Worm (Caenorhabditis elegans): ENCODE measurements around the gene hsp-17.
A peak's percentile ranks its signal among the peaks of the same experiment; 100 is the strongest.

The hsp-17 gene

DNA sequence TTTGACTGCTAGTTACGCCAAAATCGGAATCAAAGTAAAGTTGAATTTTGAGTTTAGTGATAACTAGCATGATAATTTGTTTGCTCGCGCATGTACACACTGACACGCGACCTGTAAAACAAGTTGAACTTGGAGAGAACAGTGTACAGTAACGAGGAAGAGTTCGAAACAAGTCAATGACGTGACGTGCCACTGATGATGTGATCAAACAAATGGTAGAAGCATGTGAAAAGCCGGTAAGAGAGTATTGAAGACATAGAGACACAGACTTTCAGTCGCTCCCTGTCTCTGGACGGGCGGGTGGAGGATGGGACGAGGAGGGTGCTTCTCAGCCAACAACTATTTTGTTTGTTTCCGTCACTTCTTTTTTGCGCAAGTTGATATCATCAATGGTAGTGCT is 17.4 kb upstream of the hsp-17 start:
- no peak for TF ChIP-seq nhr-11 (tag; optimal IDR thresholded peaks at IDR 0.05)
- TF ChIP-seq tbx-2 (tag; optimal IDR thresholded peaks at IDR 0.05): no peak
- peak; percentile 62 for TF ChIP-seq elt-2 (tag; optimal IDR thresholded peaks at IDR 0.05)
- TF ChIP-seq nhr-25 (tag; optimal IDR thresholded peaks at IDR 0.05): peak; percentile 42
- peak; percentile 35 for TF ChIP-seq pha-4 (tag; optimal IDR thresholded peaks at IDR 0.05)
- peak; percentile 32 for TF ChIP-seq hmg-11 (tag; optimal IDR thresholded peaks at IDR 0.05)
- peak; percentile 11 for TF ChIP-seq jun-1 (tag; optimal IDR thresholded peaks at IDR 0.05)
- TF ChIP-seq pqm-1 (tag; optimal IDR thresholded peaks at IDR 0.05): peak; percentile 54

DNA sequence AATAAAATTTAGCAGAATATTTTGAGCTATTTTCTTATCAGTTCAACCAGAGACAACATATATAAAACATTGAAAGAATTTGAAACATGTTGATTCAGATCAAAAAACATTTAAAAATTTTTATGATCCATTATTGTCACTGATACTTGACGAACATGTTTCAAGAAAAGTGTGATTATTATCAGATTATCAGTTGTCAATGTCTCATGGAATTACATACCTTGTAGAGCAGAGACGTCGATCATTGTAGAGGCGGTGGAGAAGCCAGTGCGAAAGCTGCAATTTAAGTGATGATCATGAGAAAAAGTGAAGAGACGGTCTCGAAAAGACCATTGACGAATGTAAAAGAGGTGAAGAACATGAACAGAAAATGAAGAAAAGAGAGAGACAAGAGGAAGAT is 16.7 kb upstream of the hsp-17 start, which contains the start of gene F52E1.9:
Gene F52E1.9 (minus strand): TSS at position 278 of the 400 bp plus-strand sequence.
- TF ChIP-seq pha-4 (tag; optimal IDR thresholded peaks at IDR 0.05) (no peak), ceh-82 (tag; optimal IDR thresholded peaks at IDR 0.05) (no peak), sea-2 (GFP tag; optimal IDR thresholded peaks at IDR 0.05) (no peak), ceh-16 (tag; optimal IDR thresholded peaks at IDR 0.05) (no peak), pqm-1 (tag; optimal IDR thresholded peaks at IDR 0.05) (peak; percentile 44), fkh-2 (tag; optimal IDR thresholded peaks at IDR 0.05) (no peak), nhr-43 (tag; optimal IDR thresholded peaks at IDR 0.05; ENCODE audit: poor library complexity, severe bottlenecking) (no peak), ztf-11 (tag; optimal IDR thresholded peaks at IDR 0.05) (no peak), eor-1 (tag; optimal IDR thresholded peaks at IDR 0.05) (no peak), elt-2 (tag; optimal IDR thresholded peaks at IDR 0.05) (peak; percentile 93), nhr-28 (tag; optimal IDR thresholded peaks at IDR 0.05) (no peak)

DNA sequence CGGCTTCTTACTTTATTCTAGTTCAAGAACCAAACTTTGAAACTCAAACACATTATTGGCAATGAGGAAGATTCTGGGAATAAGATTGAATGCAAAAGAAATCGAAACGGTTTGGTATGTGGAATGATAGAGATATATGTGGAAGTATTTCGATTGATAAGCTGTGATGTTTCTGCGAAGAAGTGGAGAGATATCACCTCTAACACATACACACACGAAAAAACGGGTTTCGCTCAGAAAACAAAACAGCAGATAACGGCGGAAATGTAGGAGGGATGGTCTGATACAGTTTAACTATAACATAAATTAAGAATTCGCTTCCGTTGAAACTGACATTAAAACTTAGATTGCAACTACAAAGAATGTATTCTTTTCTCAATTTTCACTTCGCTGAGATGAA is 15.5 kb upstream of the hsp-17 start:
- TF ChIP-seq lin-15B (tag; optimal IDR thresholded peaks at IDR 0.05) (no peak), elt-3 (tag; optimal IDR thresholded peaks at IDR 0.05) (peak in 1 of 3 experiments; percentile 69)

DNA sequence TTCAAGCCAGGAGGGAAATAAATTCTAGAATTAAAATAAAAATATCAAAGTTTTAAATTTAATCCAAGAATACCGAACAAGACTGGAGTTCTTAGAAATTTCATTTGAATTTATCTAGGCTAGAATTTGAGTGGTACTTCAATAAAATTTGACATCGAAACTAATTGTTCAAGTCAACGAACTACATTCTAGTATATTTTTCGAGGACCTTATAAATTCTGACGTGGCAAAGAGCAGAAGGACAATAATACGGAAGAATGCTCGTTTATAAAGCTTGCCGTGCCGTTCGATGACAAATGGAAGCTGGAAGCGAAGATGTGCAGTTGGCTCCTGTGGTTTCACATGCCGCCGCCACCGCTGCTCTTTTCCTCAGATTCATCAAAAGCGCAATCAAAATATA is 15.1 kb upstream of the hsp-17 start:
- TF ChIP-seq ceh-16 (tag; optimal IDR thresholded peaks at IDR 0.05) (no peak), sea-2 (GFP tag; optimal IDR thresholded peaks at IDR 0.05) (no peak), nhr-23 (tag; optimal IDR thresholded peaks at IDR 0.05) (no peak), pha-4 (tag; optimal IDR thresholded peaks at IDR 0.05) (no peak), R02D3.7 (tag; optimal IDR thresholded peaks at IDR 0.05) (no peak), ceh-82 (tag; optimal IDR thresholded peaks at IDR 0.05) (no peak), ama-1 (optimal IDR thresholded peaks at IDR 0.05) (no peak), daf-12 (tag; optimal IDR thresholded peaks at IDR 0.05) (no peak), fos-1 (tag; optimal IDR thresholded peaks at IDR 0.05) (no peak), elt-1 (tag; optimal IDR thresholded peaks at IDR 0.05) (no peak), nhr-28 (tag; optimal IDR thresholded peaks at IDR 0.05) (no peak), mdl-1 (tag; optimal IDR thresholded peaks at IDR 0.05) (no peak), snpc-4 (tag; optimal IDR thresholded peaks at IDR 0.05) (no peak), tbx-2 (tag; optimal IDR thresholded peaks at IDR 0.05) (no peak), nhr-237 (tag; optimal IDR thresholded peaks at IDR 0.05) (no peak), fkh-10 (GFP tag; optimal IDR thresholded peaks at IDR 0.05) (no peak)

DNA sequence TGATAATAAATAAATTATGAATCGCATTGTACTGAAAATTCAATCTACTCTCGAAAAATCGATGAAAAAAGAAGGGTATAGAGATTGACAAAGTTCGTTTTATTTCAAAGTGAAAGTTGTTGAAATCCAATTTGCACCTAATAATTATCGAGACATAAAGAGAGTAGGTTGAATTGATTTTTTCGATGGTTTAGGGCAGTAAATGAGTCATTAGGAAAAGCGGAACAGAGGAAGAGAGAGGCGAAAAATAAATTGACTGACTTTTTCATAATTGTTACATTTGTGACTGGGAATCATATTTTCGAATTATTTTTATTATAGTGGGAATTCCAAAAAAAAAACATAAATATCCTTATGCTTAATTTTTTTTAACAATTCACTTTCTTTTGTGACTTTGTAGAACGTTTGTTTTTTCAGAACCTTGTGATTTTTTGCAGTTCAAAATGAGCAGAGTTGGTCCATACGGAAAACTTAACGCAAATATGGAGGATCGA is 8.7 kb upstream of the hsp-17 start, which contains the start of the genes pho-6 and F52E1.3:
Gene pho-6 (minus strand): TSS at position 101 of the 494 bp plus-strand sequence.
Gene F52E1.3 (plus strand): TSS at position 444 of the 494 bp plus-strand sequence.
- TF ChIP-seq ceh-82 (tag; optimal IDR thresholded peaks at IDR 0.05): no peak
- no peak for TF ChIP-seq mml-1 (tag; optimal IDR thresholded peaks at IDR 0.05)
- TF ChIP-seq fos-1 (tag; optimal IDR thresholded peaks at IDR 0.05): no peak
- TF ChIP-seq lin-15B (tag; optimal IDR thresholded peaks at IDR 0.05): no peak
- no peak for TF ChIP-seq ceh-9 (tag; optimal IDR thresholded peaks at IDR 0.05)
- TF ChIP-seq nhr-67 (tag; optimal IDR thresholded peaks at IDR 0.05): no peak
- no peak for TF ChIP-seq nhr-43 (tag; optimal IDR thresholded peaks at IDR 0.05; ENCODE audit: poor library complexity, severe bottlenecking)
- no peak for TF ChIP-seq pha-4 (tag; optimal IDR thresholded peaks at IDR 0.05)
- no peak for TF ChIP-seq lin-39 (tag; optimal IDR thresholded peaks at IDR 0.05)
- TF ChIP-seq nhr-77 (tag; optimal IDR thresholded peaks at IDR 0.05): no peak
- no peak for TF ChIP-seq elt-3 (tag; optimal IDR thresholded peaks at IDR 0.05)
- no peak for TF ChIP-seq lsy-12 (tag; optimal IDR thresholded peaks at IDR 0.05)
- TF ChIP-seq fkh-10 (GFP tag; optimal IDR thresholded peaks at IDR 0.05): no peak
